Worm (Caenorhabditis elegans) whole organism, L1 larva: ENCODE data around the gene C46F2.1.
A peak's percentile ranks its signal among the peaks of the same experiment; 100 is the strongest.

Experiments
- C04F5.9 ChIP-seq: sonication (generic microtip); optimal IDR thresholded peaks from 2 replicates; lab custom pipeline; 2016; ENCODE audit warnings: missing genetic modification characterization, missing compliant biosample characterization
- C34B4.2 ChIP-seq: sonication (generic microtip); optimal IDR thresholded peaks from 2 replicates; lab custom pipeline; 2017; ENCODE audit warnings: mild to moderate bottlenecking, missing genetic modification characterization, missing compliant biosample characterization
- Y116A8C.19 ChIP-seq: sonication (generic microtip); optimal IDR thresholded peaks from 2 replicates; lab custom pipeline; 2016; ENCODE audit warnings: missing compliant biosample characterization, missing genetic modification characterization, borderline replicate concordance
- alr-1 ChIP-seq: fragments of 200-800 bp; sonication (Bioruptor generic); optimal IDR thresholded peaks from 2 replicates; lab custom pipeline; 2018; ENCODE audit warnings: borderline replicate concordance, mild to moderate bottlenecking, missing genetic modification characterization, missing compliant biosample characterization
- aly-2 ChIP-seq: fragments of 150-350 bp; optimal IDR thresholded peaks from 2 replicates; lab custom pipeline; 2014; ENCODE audit warnings: missing biosample characterization, missing genetic modification characterization
- ama-1 ChIP-seq: fragments of 150-350 bp; optimal IDR thresholded peaks from 2 replicates; lab custom pipeline; 2014
- blmp-1 ChIP-seq: fragments of 150-350 bp; optimal IDR thresholded peaks from 2 replicates; lab custom pipeline; 2014; ENCODE audit warnings: missing biosample characterization, missing genetic modification characterization
- ceh-82 ChIP-seq, 3 experiments: fragments of 150-350 bp in 1 of 3; sonication (generic microtip) in 2 of 3; optimal IDR thresholded peaks; 2 replicates each; lab custom pipeline; 2014 to 2017; ENCODE audit warnings: missing biosample characterization in 3 of 3, missing genetic modification characterization in 3 of 3
- dpl-1 ChIP-seq, 3 experiments: fragments of 150-350 bp in 2 of 3; sonication (generic microtip) in 1 of 3; optimal IDR thresholded peaks; 2 replicates each; lab custom pipeline; 2014 to 2017; ENCODE audit warnings: missing biosample characterization in 3 of 3, missing genetic modification characterization in 3 of 3, missing genetic modification reagents in 3 of 3
- dsc-1 ChIP-seq: sonication (generic microtip); optimal IDR thresholded peaks from 2 replicates; lab custom pipeline; 2016; ENCODE audit warnings: mild to moderate bottlenecking, missing genetic modification characterization, missing compliant biosample characterization
- efl-1 ChIP-seq, 4 experiments: fragments of 150-350 bp; optimal IDR thresholded peaks in 3 of 4; peaks in 1 of 4; 1 replicate in 1 of 4; 2 replicates in 3 of 4; lab custom pipeline; 2014; ENCODE audit warnings: missing biosample characterization in 2 of 4, missing genetic modification characterization in 2 of 4, missing genetic modification reagents in 2 of 4
- egl-27 ChIP-seq, 2 experiments: fragments of 150-350 bp in 1 of 2; sonication (generic microtip); optimal IDR thresholded peaks; 3 replicates each; lab custom pipeline; 2017 to 2018; ENCODE audit warnings: missing biosample characterization in 2 of 2, missing genetic modification characterization in 2 of 2, missing genetic modification reagents in 2 of 2
- elt-2 ChIP-seq: sonication (generic microtip); optimal IDR thresholded peaks from 2 replicates; lab custom pipeline; 2016; ENCODE audit warnings: missing genetic modification characterization, mild to moderate bottlenecking, inconsistent platforms, missing compliant biosample characterization, missing genetic modification reagents
- hlh-4 ChIP-seq: sonication (generic microtip); optimal IDR thresholded peaks from 2 replicates; lab custom pipeline; 2016; ENCODE audit warnings: mild to moderate bottlenecking, missing genetic modification characterization, missing compliant biosample characterization
- irx-1 ChIP-seq: sonication (generic microtip); optimal IDR thresholded peaks from 2 replicates; lab custom pipeline; 2016; ENCODE audit warnings: missing genetic modification characterization, missing compliant biosample characterization
- jun-1 ChIP-seq: fragments of 150-350 bp; optimal IDR thresholded peaks from 2 replicates; lab custom pipeline; 2014; ENCODE audit warnings: missing biosample characterization, missing genetic modification reagents, missing genetic modification characterization
- lin-13 ChIP-seq: fragments of 150-350 bp; optimal IDR thresholded peaks from 2 replicates; lab custom pipeline; 2014; ENCODE audit warnings: missing biosample characterization, missing genetic modification reagents, missing genetic modification characterization
- lin-14 ChIP-seq: fragments of 200-800 bp; sonication (Bioruptor generic); optimal IDR thresholded peaks from 2 replicates; lab custom pipeline; 2018; ENCODE audit warnings: mild to moderate bottlenecking, missing genetic modification characterization, moderate library complexity, missing compliant biosample characterization
- lin-35 ChIP-seq, 2 experiments: fragments of 150-350 bp; optimal IDR thresholded peaks; 2 replicates each; lab custom pipeline; 2014; ENCODE audit warnings: missing biosample characterization in 2 of 2, missing genetic modification characterization in 2 of 2, missing genetic modification reagents in 2 of 2
- lsy-2 ChIP-seq, 2 experiments: fragments of 150-350 bp; optimal IDR thresholded peaks; 2 replicates each; lab custom pipeline; 2014; ENCODE audit warnings: missing biosample characterization in 2 of 2, missing genetic modification characterization in 2 of 2
- mab-9 ChIP-seq: fragments of 200-800 bp; sonication (Bioruptor generic); IDR thresholded peaks from 2 replicates; pipeline ENCODE4 v1.3.6; 2022; ENCODE audit warnings: missing genetic modification reagents, missing genetic modification characterization, missing compliant biosample characterization
- mdl-1 ChIP-seq, 2 experiments: fragments of 150-350 bp; optimal IDR thresholded peaks; 2 replicates each; lab custom pipeline; 2014 to 2017; ENCODE audit warnings: missing biosample characterization in 2 of 2, missing genetic modification characterization in 2 of 2, inconsistent platforms in 1 of 2
- mep-1 ChIP-seq: fragments of 150-350 bp; optimal IDR thresholded peaks from 2 replicates; lab custom pipeline; 2014; ENCODE audit warnings: missing biosample characterization, missing genetic modification characterization
- nhr-12 ChIP-seq: sonication (generic microtip); optimal IDR thresholded peaks from 2 replicates; lab custom pipeline; 2017; ENCODE audit warnings: missing biosample characterization, missing genetic modification characterization
- nhr-20 ChIP-seq: sonication (generic microtip); optimal IDR thresholded peaks from 2 replicates; lab custom pipeline; 2016; ENCODE audit warnings: mild to moderate bottlenecking, missing genetic modification characterization, missing compliant biosample characterization
- nhr-237 ChIP-seq: fragments of 150-350 bp; optimal IDR thresholded peaks from 2 replicates; lab custom pipeline; 2014; ENCODE audit warnings: missing biosample characterization, missing genetic modification characterization
- nhr-71 ChIP-seq: sonication (generic microtip); optimal IDR thresholded peaks from 2 replicates; lab custom pipeline; 2016; ENCODE audit warnings: mild to moderate bottlenecking, missing genetic modification characterization, moderate library complexity, missing compliant biosample characterization
- nhr-76 ChIP-seq: sonication (generic microtip); optimal IDR thresholded peaks from 2 replicates; lab custom pipeline; 2017; ENCODE audit warnings: missing biosample characterization, missing genetic modification characterization
- nhr-90 ChIP-seq: sonication (generic microtip); optimal IDR thresholded peaks from 2 replicates; lab custom pipeline; 2016; ENCODE audit warnings: mild to moderate bottlenecking, missing genetic modification characterization, missing compliant biosample characterization; ENCODE audit not compliant: poor library complexity
- rnt-1 ChIP-seq: sonication (generic microtip); optimal IDR thresholded peaks from 2 replicates; lab custom pipeline; 2016; ENCODE audit warnings: mild to moderate bottlenecking, missing genetic modification characterization, moderate library complexity, missing compliant biosample characterization
- skn-1 ChIP-seq: fragments of 150-350 bp; optimal IDR thresholded peaks from 2 replicates; lab custom pipeline; 2014; ENCODE audit warnings: missing biosample characterization, missing genetic modification characterization
- snpc-4 ChIP-seq: fragments of 150-350 bp; optimal IDR thresholded peaks from 2 replicates; lab custom pipeline; 2014; ENCODE audit warnings: missing biosample characterization, missing genetic modification characterization
- sptf-1 ChIP-seq: fragments of 150-350 bp; optimal IDR thresholded peaks from 2 replicates; lab custom pipeline; 2014; ENCODE audit warnings: missing biosample characterization, missing genetic modification characterization
- swsn-7 ChIP-seq: sonication (generic microtip); optimal IDR thresholded peaks from 2 replicates; lab custom pipeline; 2016; ENCODE audit warnings: missing genetic modification characterization, missing compliant biosample characterization
- unc-130 ChIP-seq: fragments of 150-350 bp; optimal IDR thresholded peaks from 2 replicates; lab custom pipeline; 2017; ENCODE audit warnings: missing biosample characterization, missing genetic modification characterization, inconsistent platforms
- unc-30 ChIP-seq: sonication (generic microtip); optimal IDR thresholded peaks from 2 replicates; lab custom pipeline; 2017; ENCODE audit warnings: missing biosample characterization, missing genetic modification characterization
- unc-98 ChIP-seq: fragments of 200-800 bp; sonication (Bioruptor generic); IDR thresholded peaks from 2 replicates; pipeline ENCODE4 v1.3.6; 2022; ENCODE audit warnings: missing genetic modification characterization, missing compliant biosample characterization
- xbp-1 ChIP-seq: sonication (generic microtip); optimal IDR thresholded peaks from 2 replicates; lab custom pipeline; 2016; ENCODE audit warnings: missing genetic modification characterization, missing compliant biosample characterization
- zag-1 ChIP-seq: fragments of 150-350 bp; optimal IDR thresholded peaks from 2 replicates; lab custom pipeline; 2014; ENCODE audit warnings: missing biosample characterization, missing genetic modification characterization
- zip-4 ChIP-seq: fragments of 200-800 bp; sonication (Bioruptor generic); optimal IDR thresholded peaks from 2 replicates; lab custom pipeline; 2018; ENCODE audit warnings: mild to moderate bottlenecking, missing genetic modification characterization, moderate library complexity, missing compliant biosample characterization
- ztf-11 ChIP-seq, 2 experiments: sonication (generic microtip); optimal IDR thresholded peaks; 2 replicates each; lab custom pipeline; 2016 to 2017; ENCODE audit warnings: missing genetic modification characterization in 2 of 2, missing biosample characterization in 1 of 2, missing compliant biosample characterization in 1 of 2
- ztf-4 ChIP-seq: fragments of 150-350 bp; optimal IDR thresholded peaks from 2 replicates; lab custom pipeline; 2014; ENCODE audit warnings: missing biosample characterization, missing genetic modification characterization

The C46F2.1 gene

ce11 chrX:8067268-8067667 lies 10.6 kb upstream of the C46F2.1 start, which contains the start of gene C18A11.2:
C18A11.2 (plus strand) TSS chrX:8067568.
- no peak for TF ChIP-seq blmp-1 (tag; lab: Kevin White, UChicago)
- no peak for TF ChIP-seq unc-130 (tag; lab: Kevin White, UChicago)
- no peak for TF ChIP-seq zag-1
- TF ChIP-seq sptf-1 (tag; lab: Kevin White, UChicago), result no peak
- no peak for TF ChIP-seq Y116A8C.19 (tag; lab: Kevin White, UChicago)
- TF ChIP-seq nhr-71, result no peak
- no peak for TF ChIP-seq unc-30 (tag; lab: Kevin White, UChicago)
- no peak for TF ChIP-seq nhr-76
- no peak for TF ChIP-seq aly-2 (tag; lab: Kevin White, UChicago)
- no peak for TF ChIP-seq rnt-1
- TF ChIP-seq alr-1, result no peak
- no peak for TF ChIP-seq lin-14 (GFP tag; lab: Kevin White, UChicago)
- TF ChIP-seq hlh-4 (tag; lab: Kevin White, UChicago), result no peak
- no peak for TF ChIP-seq snpc-4
- no peak for TF ChIP-seq nhr-12 (tag; lab: Kevin White, UChicago)
- TF ChIP-seq xbp-1 (tag; lab: Kevin White, UChicago), result no peak
- TF ChIP-seq mep-1, result no peak
- no peak for TF ChIP-seq ama-1 (lab: Kevin White, UChicago)

ce11 chrX:8069293-8069692 lies 8.6 kb upstream of the C46F2.1 start, which contains the start of gene C18A11.1:
C18A11.1 (plus strand) TSS chrX:8069328.
- TF ChIP-seq mdl-1 (tag; optimal IDR thresholded peaks at IDR 0.05; lab: Kevin White, UChicago), result peak in 1 of 2 experiments; percentile 25
- TF ChIP-seq ama-1 (lab: Kevin White, UChicago), result no peak
- peak; percentile 2 for TF ChIP-seq jun-1 (tag; lab: Kevin White, UChicago)
- TF ChIP-seq lin-13 (GFP tag; lab: Kevin White, UChicago), result no peak
- peak; percentile 49 for TF ChIP-seq nhr-71
- TF ChIP-seq ztf-4 (tag; lab: Kevin White, UChicago), result no peak
- peak; percentile 92 for TF ChIP-seq elt-2 (tag; lab: Kevin White, UChicago)
- no peak for TF ChIP-seq nhr-237 (tag; lab: Kevin White, UChicago)
- TF ChIP-seq unc-98 (GFP tag; lab: Robert Waterston, UW), result no peak
- peak; percentile 23 for TF ChIP-seq lin-14 (GFP tag; lab: Kevin White, UChicago)
- TF ChIP-seq unc-30 (tag; lab: Kevin White, UChicago), result no peak
- no peak for TF ChIP-seq C04F5.9 (tag; lab: Kevin White, UChicago)
- TF ChIP-seq nhr-90 (tag; lab: Kevin White, UChicago), result peak; percentile 26
- TF ChIP-seq zip-4, result peak; percentile 79
- peak in 2 of 3 experiments; percentile 6 to 33 for TF ChIP-seq dpl-1 (GFP tag; optimal IDR thresholded peaks at IDR 0.05; lab: Kevin White, UChicago)
- no peak for TF ChIP-seq irx-1 (tag; lab: Kevin White, UChicago)
- no peak for TF ChIP-seq xbp-1 (tag; lab: Kevin White, UChicago)
- no peak for TF ChIP-seq ceh-82 (tag; optimal IDR thresholded peaks at IDR 0.05; lab: Kevin White, UChicago)
- no peak for TF ChIP-seq dsc-1 (tag; lab: Kevin White, UChicago)
- no peak for TF ChIP-seq mep-1
- TF ChIP-seq egl-27 (tag; optimal IDR thresholded peaks at IDR 0.05; lab: Kevin White, UChicago), result no peak
- peak; percentile 20 for TF ChIP-seq skn-1 (tag; lab: Kevin White, UChicago)
- TF ChIP-seq lin-35 (GFP tag; optimal IDR thresholded peaks at IDR 0.05; lab: Kevin White, UChicago), result peak in 1 of 2 experiments; percentile 47
- no peak for TF ChIP-seq C34B4.2 (tag; lab: Kevin White, UChicago)
- TF ChIP-seq nhr-20, result peak; percentile 61
- no peak for TF ChIP-seq efl-1 (optimal IDR thresholded peaks at IDR 0.05; lab: Kevin White, UChicago)
- TF ChIP-seq efl-1 (GFP tag; optimal IDR thresholded peaks at IDR 0.05 in 1 of 2; lab: Kevin White, UChicago), result peak in 1 of 2 experiments; percentile 92
- TF ChIP-seq ztf-11 (tag; optimal IDR thresholded peaks at IDR 0.05; lab: Kevin White, UChicago), result no peak
- no peak for TF ChIP-seq mab-9 (GFP tag; lab: Robert Waterston, UW)
- no peak for TF ChIP-seq zag-1
- no peak for TF ChIP-seq lsy-2 (tag; optimal IDR thresholded peaks at IDR 0.05; lab: Kevin White, UChicago)
- no peak for TF ChIP-seq swsn-7 (tag; lab: Kevin White, UChicago)
